Worm (Caenorhabditis elegans) whole organism, early embryonic: ENCODE data around the gene bcc-1.

Source experiments
- B0310.2 ChIP-seq: sonication (generic microtip); optimal IDR thresholded peaks from 2 replicates; lab custom pipeline; 2016; ENCODE audit warnings: mild to moderate bottlenecking, missing genetic modification characterization, missing compliant biosample characterization
- F13C5.2 ChIP-seq: sonication (generic microtip); optimal IDR thresholded peaks from 2 replicates; lab custom pipeline; 2017; ENCODE audit warnings: mild to moderate bottlenecking, missing genetic modification characterization, inconsistent platforms, missing compliant biosample characterization
- aly-1 ChIP-seq: sonication (generic microtip); optimal IDR thresholded peaks from 2 replicates; lab custom pipeline; 2016; ENCODE audit warnings: missing genetic modification characterization, missing compliant biosample characterization
- ama-1 ChIP-seq: fragments of 150-350 bp; optimal IDR thresholded peaks from 2 replicates; lab custom pipeline; 2014
- ceh-13 ChIP-seq: fragments of 200-800 bp; sonication (Bioruptor generic); optimal IDR thresholded peaks from 2 replicates; lab custom pipeline; 2018; ENCODE audit warnings: mild to moderate bottlenecking, missing genetic modification characterization, missing compliant biosample characterization
- ceh-36 ChIP-seq: sonication (generic microtip); optimal IDR thresholded peaks from 2 replicates; lab custom pipeline; 2016; ENCODE audit warnings: missing genetic modification characterization, inconsistent platforms, missing compliant biosample characterization
- ets-7 ChIP-seq: sonication (generic microtip); optimal IDR thresholded peaks from 2 replicates; lab custom pipeline; 2016; ENCODE audit warnings: missing genotype, missing genetic modification characterization, missing compliant biosample characterization
- flt-1 ChIP-seq: fragments of 200-800 bp; sonication (Bioruptor generic); IDR thresholded peaks from 2 replicates; pipeline ENCODE4 v1.3.6; 2022; ENCODE audit warnings: missing genetic modification characterization, missing compliant biosample characterization
- hmbx-1 ChIP-seq: sonication (generic microtip); optimal IDR thresholded peaks from 2 replicates; lab custom pipeline; 2016; ENCODE audit warnings: mild to moderate bottlenecking, missing genetic modification characterization, missing compliant biosample characterization
- hmg-4 ChIP-seq: fragments of 200-800 bp; sonication (Bioruptor generic); optimal IDR thresholded peaks from 2 replicates; lab custom pipeline; 2018; ENCODE audit warnings: mild to moderate bottlenecking, missing genetic modification characterization, missing compliant biosample characterization
- hnd-1 ChIP-seq: sonication (generic microtip); optimal IDR thresholded peaks from 2 replicates; lab custom pipeline; 2016; ENCODE audit warnings: missing genetic modification characterization, missing compliant biosample characterization
- pes-1 ChIP-seq: fragments of 200-800 bp; sonication (Bioruptor generic); IDR thresholded peaks from 2 replicates; pipeline ENCODE4 v1.3.6; 2022; ENCODE audit warnings: missing genetic modification reagents, missing genetic modification characterization, missing compliant biosample characterization
- scrt-1 ChIP-seq: fragments of 200-800 bp; sonication (Bioruptor generic); IDR thresholded peaks from 2 replicates; pipeline ENCODE4 v1.3.6; 2022; ENCODE audit warnings: missing genetic modification characterization, missing compliant biosample characterization
- sea-1 ChIP-seq: fragments of 200-800 bp; sonication (Bioruptor generic); conservative IDR thresholded peaks from 2 replicates; pipeline ENCODE4 v1.3.6; 2022; ENCODE audit warnings: missing genetic modification characterization, missing compliant biosample characterization
- tbx-11 ChIP-seq: fragments of 200-800 bp; sonication (Bioruptor generic); IDR thresholded peaks from 2 replicates; pipeline ENCODE4 v1.3.6; 2022; ENCODE audit warnings: missing genetic modification characterization, missing compliant biosample characterization
- tbx-37 ChIP-seq: fragments of 200-800 bp; sonication (Bioruptor generic); conservative IDR thresholded peaks from 2 replicates; pipeline ENCODE4 v1.3.6; 2022; ENCODE audit warnings: missing genetic modification reagents, missing genetic modification characterization, missing compliant biosample characterization
- tra-4 ChIP-seq: sonication (generic microtip); optimal IDR thresholded peaks from 2 replicates; lab custom pipeline; 2017; ENCODE audit warnings: missing genetic modification characterization, missing compliant biosample characterization

bcc-1 gene

ce11 chrIV:11092502-11093080, at the start of gene bcc-1:
Gene bcc-1 (minus strand): TSS chrIV:11092552.
- no peak for TF ChIP-seq tbx-11 (GFP tag; lab: Robert Waterston, UW)
- no peak for TF ChIP-seq ceh-13 (GFP tag; lab: Kevin White, UChicago)
- TF ChIP-seq flt-1, result no peak
- no peak for TF ChIP-seq ceh-36 (tag; lab: Kevin White, UChicago)

ce11 chrIV:11131268-11131667, 38.9 kb upstream of the bcc-1 start, which contains the start of gene ard-1:
Gene ard-1 (plus strand): TSS chrIV:11131279.
- TF ChIP-seq hmbx-1 (tag; lab: Kevin White, UChicago) (no peak), ets-7 (tag; lab: Kevin White, UChicago) (no peak), ama-1 (lab: Kevin White, UChicago) (peak; percentile 90), ceh-13 (GFP tag; lab: Kevin White, UChicago) (no peak), hmg-4 (GFP tag; lab: Kevin White, UChicago) (no peak), aly-1 (tag; lab: Kevin White, UChicago) (no peak), sea-1 (GFP tag; lab: Robert Waterston, UW) (no peak), hnd-1 (no peak), B0310.2 (tag; lab: Kevin White, UChicago) (peak; percentile 63), tbx-11 (GFP tag; lab: Robert Waterston, UW) (no peak), pes-1 (GFP tag; lab: Robert Waterston, UW) (no peak), scrt-1 (GFP tag; lab: Robert Waterston, UW) (no peak), tra-4 (tag; lab: Kevin White, UChicago) (no peak)

ce11 chrIV:11130774-11131173, 38.4 kb upstream of the bcc-1 start:
- no peak for TF ChIP-seq tra-4 (tag; lab: Kevin White, UChicago)
- TF ChIP-seq aly-1 (tag; lab: Kevin White, UChicago), result no peak

ce11 chrIV:11126028-11126427, 33.7 kb upstream of the bcc-1 start:
- TF ChIP-seq ceh-13 (GFP tag; lab: Kevin White, UChicago) (no peak), B0310.2 (tag; lab: Kevin White, UChicago) (no peak), aly-1 (tag; lab: Kevin White, UChicago) (no peak), tra-4 (tag; lab: Kevin White, UChicago) (no peak), hnd-1 (no peak), hmbx-1 (tag; lab: Kevin White, UChicago) (no peak), tbx-11 (GFP tag; lab: Robert Waterston, UW) (no peak), hmg-4 (GFP tag; lab: Kevin White, UChicago) (no peak), F13C5.2 (tag; lab: Kevin White, UChicago) (no peak), tbx-37 (GFP tag; lab: Robert Waterston, UW) (no peak), pes-1 (GFP tag; lab: Robert Waterston, UW) (no peak), ets-7 (tag; lab: Kevin White, UChicago) (no peak), sea-1 (GFP tag; lab: Robert Waterston, UW) (no peak), scrt-1 (GFP tag; lab: Robert Waterston, UW) (no peak)

ce11 chrIV:11126004-11126027, 33.5 kb upstream of the bcc-1 start, which contains the start of gene swsn-4:
Gene swsn-4 (plus strand): TSS chrIV:11126024.
- no peak for TF ChIP-seq hnd-1
- TF ChIP-seq hmg-4 (GFP tag; lab: Kevin White, UChicago), result no peak
- no peak for TF ChIP-seq pes-1 (GFP tag; lab: Robert Waterston, UW)
- TF ChIP-seq ceh-13 (GFP tag; lab: Kevin White, UChicago), result no peak
- no peak for TF ChIP-seq aly-1 (tag; lab: Kevin White, UChicago)
- no peak for TF ChIP-seq ets-7 (tag; lab: Kevin White, UChicago)
- no peak for TF ChIP-seq B0310.2 (tag; lab: Kevin White, UChicago)
- TF ChIP-seq F13C5.2 (tag; lab: Kevin White, UChicago), result no peak
- TF ChIP-seq hmbx-1 (tag; lab: Kevin White, UChicago), result no peak
- no peak for TF ChIP-seq ama-1 (lab: Kevin White, UChicago)
- no peak for TF ChIP-seq scrt-1 (GFP tag; lab: Robert Waterston, UW)
- TF ChIP-seq tbx-37 (GFP tag; lab: Robert Waterston, UW), result no peak
- no peak for TF ChIP-seq tra-4 (tag; lab: Kevin White, UChicago)
- no peak for TF ChIP-seq tbx-11 (GFP tag; lab: Robert Waterston, UW)
- no peak for TF ChIP-seq ceh-36 (tag; lab: Kevin White, UChicago)

- TF ChIP-seq ama-1 (lab: Kevin White, UChicago), result no peak
- TF ChIP-seq tra-4 (tag; lab: Kevin White, UChicago), result no peak
- TF ChIP-seq tbx-37 (GFP tag; lab: Robert Waterston, UW), result no peak
- TF ChIP-seq hmg-4 (GFP tag; lab: Kevin White, UChicago), result no peak
- TF ChIP-seq sea-1 (GFP tag; lab: Robert Waterston, UW), result no peak
- TF ChIP-seq scrt-1 (GFP tag; lab: Robert Waterston, UW), result no peak
- no peak for TF ChIP-seq tbx-11 (GFP tag; lab: Robert Waterston, UW)
Observed at ce11 chrIV:11125604-11126003, 33.3 kb upstream of the bcc-1 start.

ce11 chrIV:11125200-11125599, 32.8 kb upstream of the bcc-1 start:
- TF ChIP-seq tbx-11 (GFP tag; lab: Robert Waterston, UW) (no peak), F13C5.2 (tag; lab: Kevin White, UChicago) (peak; percentile 6)

- TF ChIP-seq hnd-1 (no peak), aly-1 (tag; lab: Kevin White, UChicago) (no peak), ceh-36 (tag; lab: Kevin White, UChicago) (no peak), tbx-37 (GFP tag; lab: Robert Waterston, UW) (no peak), scrt-1 (GFP tag; lab: Robert Waterston, UW) (no peak), flt-1 (no peak), ama-1 (lab: Kevin White, UChicago) (no peak), F13C5.2 (tag; lab: Kevin White, UChicago) (no peak), ets-7 (tag; lab: Kevin White, UChicago) (no peak), hmg-4 (GFP tag; lab: Kevin White, UChicago) (no peak), sea-1 (GFP tag; lab: Robert Waterston, UW) (no peak), pes-1 (GFP tag; lab: Robert Waterston, UW) (no peak), ceh-13 (GFP tag; lab: Kevin White, UChicago) (no peak), hmbx-1 (tag; lab: Kevin White, UChicago) (no peak), B0310.2 (tag; lab: Kevin White, UChicago) (no peak), tbx-11 (GFP tag; lab: Robert Waterston, UW) (no peak), tra-4 (tag; lab: Kevin White, UChicago) (no peak)
Observed at ce11 chrIV:11124674-11125073, 32.3 kb upstream of the bcc-1 start, which contains the start of gene spo-11. Gene spo-11 (minus strand): TSS chrIV:11124862.
